Fruit fly (Drosophila melanogaster) whole organism: ENCODE data around the gene ND-B14.5A.

Source experiments
- CG8478 ChIP-seq: fragments of >200 bp; optimal IDR thresholded peaks from 2 replicates; lab custom pipeline; 2018; ENCODE audit warnings: inconsistent platforms
- Dll ChIP-seq: fragments of >200 bp; optimal IDR thresholded peaks from 2 replicates; lab custom pipeline; 2017
- EcR ChIP-seq, 2 experiments: fragments of >200 bp; optimal IDR thresholded peaks; 2 replicates each; lab custom pipeline; 2017; ENCODE audit warnings: missing biosample characterization in 2 of 2, missing genetic modification characterization in 2 of 2, missing genetic modification reagents in 2 of 2
- pan ChIP-seq: fragments of >200 bp; optimal IDR thresholded peaks from 2 replicates; lab custom pipeline; 2017
- psq ChIP-seq: fragments of >200 bp; optimal IDR thresholded peaks from 2 replicates; lab custom pipeline; 2017
- usp ChIP-seq: fragments of >200 bp; optimal IDR thresholded peaks from 2 replicates; lab custom pipeline; 2017; ENCODE audit warnings: missing biosample characterization, missing genetic modification characterization, mixed read lengths

- TF ChIP-seq usp (GFP tag; lab: Kevin White, UChicago) (no peak), CG8478 (lab: Kevin White, UChicago) (peak; percentile 82), psq (no peak), Dll (no peak), pan (lab: Kevin White, UChicago) (peak; percentile 98), EcR (GFP tag; optimal IDR thresholded peaks at IDR 0.05; lab: Kevin White, UChicago) (peak in 1 of 2 experiments; percentile 39)
Measured at dm6 chrX:2136831-2137452, 35.4 kb upstream of the ND-B14.5A start.
